Worm (Caenorhabditis elegans): ENCODE data around the gene F17E9.5.

DNA sequence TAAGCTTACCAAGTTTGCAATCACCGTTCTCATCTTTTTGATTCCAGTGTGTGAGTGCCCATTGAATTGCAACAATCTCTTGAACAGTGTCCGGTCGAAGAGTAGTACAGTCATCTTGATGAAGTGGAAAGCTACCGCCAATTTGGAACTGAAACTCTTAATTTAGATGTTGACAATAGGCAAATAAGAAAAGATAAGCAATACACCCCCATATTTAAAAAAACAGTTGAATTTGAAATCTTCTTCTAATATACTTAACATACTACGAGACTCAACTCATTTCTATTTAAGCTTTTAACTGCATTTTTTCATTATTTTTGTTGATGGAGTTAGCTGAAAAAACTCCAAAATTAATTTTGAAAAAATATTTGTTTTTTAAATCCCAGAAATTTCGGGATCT, 33.5 kb upstream of the F17E9.5 start:
- no peak for TF ChIP-seq F13C5.2 (tag; optimal IDR thresholded peaks at IDR 0.05)
- TF ChIP-seq ama-1 (optimal IDR thresholded peaks at IDR 0.05) = no peak
- TF ChIP-seq tra-4 (tag; optimal IDR thresholded peaks at IDR 0.05) = no peak
- TF ChIP-seq scrt-1 (GFP tag; IDR thresholded peaks at IDR 0.05) = no peak
- no peak for TF ChIP-seq ets-7 (tag; optimal IDR thresholded peaks at IDR 0.05)
- no peak for TF ChIP-seq hmg-4 (GFP tag; optimal IDR thresholded peaks at IDR 0.05)
- no peak for TF ChIP-seq ceh-13 (GFP tag; optimal IDR thresholded peaks at IDR 0.05)
- TF ChIP-seq B0310.2 (tag; optimal IDR thresholded peaks at IDR 0.05) = no peak
- no peak for TF ChIP-seq tbx-11 (GFP tag; IDR thresholded peaks at IDR 0.05)
- TF ChIP-seq hnd-1 (tag; optimal IDR thresholded peaks at IDR 0.05) = no peak
